Worm (Caenorhabditis elegans) whole organism, young adult: Measurements from ENCODE around the gene pro-2.

ENCODE experiments used
- B0261.1 ChIP-seq: sonication (generic microtip); optimal IDR thresholded peaks from 2 replicates; lab custom pipeline; 2016; ENCODE audit warnings: mild to moderate bottlenecking, missing genetic modification characterization, moderate library complexity, missing compliant biosample characterization
- B0336.3 ChIP-seq: fragments of 200-800 bp; sonication (Bioruptor generic); IDR thresholded peaks from 2 replicates; pipeline ENCODE4 v1.3.6; 2022; ENCODE audit warnings: missing genetic modification characterization, missing compliant biosample characterization
- C06A6.2 ChIP-seq: fragments of 200-800 bp; sonication (Bioruptor generic); conservative IDR thresholded peaks from 2 replicates; pipeline ENCODE4 v1.3.6; 2022; ENCODE audit warnings: missing genetic modification characterization, missing compliant biosample characterization
- C17E4.6 ChIP-seq: fragments of 200-800 bp; sonication (Bioruptor generic); IDR thresholded peaks from 2 replicates; pipeline ENCODE4 v1.3.6; 2022; ENCODE audit warnings: missing genetic modification reagents, missing genetic modification characterization, missing compliant biosample characterization
- F23B12.7 ChIP-seq: sonication (generic microtip); optimal IDR thresholded peaks from 2 replicates; lab custom pipeline; 2017; ENCODE audit warnings: missing genetic modification characterization, mild to moderate bottlenecking, missing compliant biosample characterization, antibody characterized with exemption, moderate library complexity; ENCODE audit not compliant: insufficient read depth
- F33H1.4 ChIP-seq: fragments of 200-800 bp; sonication (Bioruptor generic); IDR thresholded peaks from 2 replicates; pipeline ENCODE4 v1.3.6; 2022; ENCODE audit warnings: missing genetic modification reagents, missing genetic modification characterization, missing compliant biosample characterization
- F37B4.10 ChIP-seq: fragments of 200-800 bp; sonication (Bioruptor generic); IDR thresholded peaks from 2 replicates; pipeline ENCODE4 v1.3.6; 2022; ENCODE audit warnings: missing genetic modification characterization, missing compliant biosample characterization
- F39B2.1 ChIP-seq: fragments of 200-800 bp; sonication (Bioruptor generic); IDR thresholded peaks from 2 replicates; pipeline ENCODE4 v1.3.6; 2022; ENCODE audit warnings: missing genetic modification reagents, missing genetic modification characterization, missing compliant biosample characterization
- F52B5.7 ChIP-seq: sonication (generic microtip); optimal IDR thresholded peaks from 2 replicates; lab custom pipeline; 2016; ENCODE audit warnings: mild to moderate bottlenecking, missing genetic modification characterization, missing compliant biosample characterization
- F55B11.4 ChIP-seq: sonication (generic microtip); optimal IDR thresholded peaks from 2 replicates; lab custom pipeline; 2016; ENCODE audit warnings: missing compliant biosample characterization, missing genetic modification characterization, borderline replicate concordance; ENCODE audit not compliant: insufficient read depth
- F57A8.1 ChIP-seq: fragments of 200-800 bp; sonication (Bioruptor generic); optimal IDR thresholded peaks from 2 replicates; lab custom pipeline; 2018; ENCODE audit warnings: mild to moderate bottlenecking, missing genetic modification characterization, moderate library complexity, missing compliant biosample characterization
- T07F8.4 ChIP-seq: sonication (generic microtip); optimal IDR thresholded peaks from 2 replicates; lab custom pipeline; 2016; ENCODE audit warnings: mild to moderate bottlenecking, missing genetic modification characterization, moderate library complexity, missing compliant biosample characterization
- T26A5.8 ChIP-seq: sonication (generic microtip); optimal IDR thresholded peaks from 2 replicates; lab custom pipeline; 2016; ENCODE audit warnings: missing genetic modification characterization, missing compliant biosample characterization
- Y53F4B.3 ChIP-seq: fragments of 200-800 bp; sonication (Bioruptor generic); IDR thresholded peaks from 2 replicates; pipeline ENCODE4 v1.3.6; 2022; ENCODE audit warnings: missing genetic modification reagents, missing genetic modification characterization, missing compliant biosample characterization
- Y53G8AR.9 ChIP-seq: fragments of 200-800 bp; sonication (Bioruptor generic); conservative IDR thresholded peaks from 2 replicates; pipeline ENCODE4 v1.3.6; 2022; ENCODE audit warnings: missing genetic modification reagents, missing genetic modification characterization, missing compliant biosample characterization
- Y56A3A.18 ChIP-seq: fragments of 200-800 bp; sonication (Bioruptor generic); IDR thresholded peaks from 2 replicates; pipeline ENCODE4 v1.3.6; 2022; ENCODE audit warnings: missing genetic modification reagents, missing genetic modification characterization, missing compliant biosample characterization
- Y67H2A.10 ChIP-seq: fragments of 200-800 bp; sonication (Bioruptor generic); conservative IDR thresholded peaks from 2 replicates; pipeline ENCODE4 v1.3.6; 2022; ENCODE audit warnings: missing genetic modification reagents, missing genetic modification characterization, missing compliant biosample characterization
- Y79H2A.3 ChIP-seq: fragments of 200-800 bp; sonication (Bioruptor generic); conservative IDR thresholded peaks from 2 replicates; pipeline ENCODE4 v1.3.6; 2022; ENCODE audit warnings: missing genetic modification reagents, missing genetic modification characterization, missing compliant biosample characterization
- akir-1 ChIP-seq: fragments of 200-800 bp; sonication (Bioruptor generic); optimal IDR thresholded peaks from 2 replicates; lab custom pipeline; 2018; ENCODE audit warnings: mild to moderate bottlenecking, missing genetic modification characterization, moderate library complexity, missing compliant biosample characterization
- aptf-3 ChIP-seq: fragments of 200-800 bp; sonication (Bioruptor generic); IDR thresholded peaks from 2 replicates; pipeline ENCODE4 v1.3.6; 2022; ENCODE audit warnings: missing genetic modification characterization, missing compliant biosample characterization
- attf-6 ChIP-seq: fragments of 200-800 bp; sonication (Bioruptor generic); IDR thresholded peaks from 2 replicates; pipeline ENCODE4 v1.3.6; 2022; ENCODE audit warnings: missing genetic modification reagents, missing genetic modification characterization, missing compliant biosample characterization
- bed-2 ChIP-seq: fragments of 200-800 bp; sonication (Bioruptor generic); IDR thresholded peaks from 2 replicates; pipeline ENCODE4 v1.3.6; 2022; ENCODE audit warnings: missing genetic modification reagents, missing genetic modification characterization, missing compliant biosample characterization
- cebp-2 ChIP-seq: fragments of 200-800 bp; sonication (Bioruptor generic); IDR thresholded peaks from 2 replicates; pipeline ENCODE4 v1.3.6; 2022; ENCODE audit warnings: missing genetic modification characterization, missing compliant biosample characterization
- ceh-100 ChIP-seq: fragments of 200-800 bp; sonication (Bioruptor generic); IDR thresholded peaks from 2 replicates; pipeline ENCODE4 v1.3.6; 2022; ENCODE audit warnings: missing genetic modification reagents, missing genetic modification characterization, missing compliant biosample characterization
- ceh-27 ChIP-seq: fragments of 200-800 bp; sonication (Bioruptor generic); optimal IDR thresholded peaks from 2 replicates; lab custom pipeline; 2018; ENCODE audit warnings: mild to moderate bottlenecking, missing genetic modification characterization, moderate library complexity, missing compliant biosample characterization
- ceh-58 ChIP-seq: fragments of 200-800 bp; sonication (Bioruptor generic); IDR thresholded peaks from 2 replicates; pipeline ENCODE4 v1.3.6; 2022; ENCODE audit warnings: missing genetic modification characterization, missing compliant biosample characterization
- die-1 ChIP-seq: sonication (generic microtip); optimal IDR thresholded peaks from 2 replicates; lab custom pipeline; 2016; ENCODE audit warnings: missing genotype, mild to moderate bottlenecking, missing genetic modification characterization, missing compliant biosample characterization
- dox-1 ChIP-seq: fragments of 200-800 bp; sonication (Bioruptor generic); IDR thresholded peaks from 2 replicates; pipeline ENCODE4 v1.3.6; 2022; ENCODE audit warnings: missing genetic modification reagents, missing genetic modification characterization, missing compliant biosample characterization
- dpl-1 ChIP-seq: fragments of 150-350 bp; optimal IDR thresholded peaks from 2 replicates; lab custom pipeline; 2014; ENCODE audit warnings: missing biosample characterization, missing genetic modification reagents, missing genetic modification characterization
- egl-18 ChIP-seq: fragments of 200-800 bp; sonication (Bioruptor generic); IDR thresholded peaks from 2 replicates; pipeline ENCODE4 v1.3.6; 2022; ENCODE audit warnings: missing genetic modification reagents, missing genetic modification characterization, missing compliant biosample characterization
- egl-44 ChIP-seq: fragments of 200-800 bp; sonication (Bioruptor generic); IDR thresholded peaks from 2 replicates; pipeline ENCODE4 v1.3.6; 2022; ENCODE audit warnings: missing genetic modification reagents, missing genetic modification characterization, missing compliant biosample characterization
- fkh-3 ChIP-seq: sonication (generic microtip); optimal IDR thresholded peaks from 2 replicates; lab custom pipeline; 2016; ENCODE audit warnings: mild to moderate bottlenecking, missing genetic modification characterization, missing compliant biosample characterization
- gei-17 ChIP-seq: fragments of 200-800 bp; sonication (Bioruptor generic); optimal IDR thresholded peaks from 2 replicates; lab custom pipeline; 2018; ENCODE audit warnings: mild to moderate bottlenecking, missing genetic modification characterization, missing compliant biosample characterization
- hlh-12 ChIP-seq: sonication (generic microtip); optimal IDR thresholded peaks from 2 replicates; lab custom pipeline; 2016; ENCODE audit warnings: missing genetic modification characterization, missing compliant biosample characterization
- hsf-1 ChIP-seq: fragments of 200-800 bp; sonication (Bioruptor generic); IDR thresholded peaks from 2 replicates; pipeline ENCODE4 v1.3.6; 2022; ENCODE audit warnings: missing genetic modification reagents, missing genetic modification characterization, missing compliant biosample characterization
- lin-40 ChIP-seq: sonication (generic microtip); optimal IDR thresholded peaks from 2 replicates; lab custom pipeline; 2016; ENCODE audit warnings: missing genetic modification characterization, mild to moderate bottlenecking, missing compliant biosample characterization, missing genotype, missing genetic modification reagents
- madf-8 ChIP-seq: fragments of 200-800 bp; sonication (Bioruptor generic); conservative IDR thresholded peaks from 2 replicates; pipeline ENCODE4 v1.3.6; 2022; ENCODE audit warnings: missing genetic modification reagents, missing genetic modification characterization, missing compliant biosample characterization
- mcd-1 ChIP-seq: fragments of 200-800 bp; sonication (Bioruptor generic); IDR thresholded peaks from 2 replicates; pipeline ENCODE4 v1.3.6; 2022; ENCODE audit warnings: missing genetic modification reagents, missing genetic modification characterization, missing compliant biosample characterization
- nfya-1 ChIP-seq: sonication (generic microtip); optimal IDR thresholded peaks from 2 replicates; lab custom pipeline; 2017; ENCODE audit warnings: antibody characterized with exemption, missing compliant biosample characterization, missing genetic modification characterization, borderline replicate concordance; ENCODE audit not compliant: insufficient read depth
- nhr-120 ChIP-seq: fragments of 200-800 bp; sonication (Bioruptor generic); IDR thresholded peaks from 2 replicates; pipeline ENCODE4 v1.3.6; 2022; ENCODE audit warnings: missing genetic modification characterization, missing compliant biosample characterization
- nhr-179 ChIP-seq: sonication (generic microtip); optimal IDR thresholded peaks from 2 replicates; lab custom pipeline; 2016; ENCODE audit warnings: mild to moderate bottlenecking, missing genetic modification characterization, missing compliant biosample characterization
- sdz-38 ChIP-seq: sonication (generic microtip); optimal IDR thresholded peaks from 2 replicates; lab custom pipeline; 2016; ENCODE audit warnings: missing genotype, missing genetic modification characterization, missing compliant biosample characterization
- sea-2 ChIP-seq: fragments of 200-800 bp; sonication (Bioruptor generic); IDR thresholded peaks from 2 replicates; pipeline ENCODE4 v1.3.6; 2022; ENCODE audit warnings: missing genetic modification characterization, missing compliant biosample characterization
- snpc-1.1 ChIP-seq: sonication (generic microtip); optimal IDR thresholded peaks from 2 replicates; lab custom pipeline; 2017; ENCODE audit warnings: missing genetic modification characterization, mild to moderate bottlenecking, missing compliant biosample characterization, antibody characterized with exemption, moderate library complexity, missing genotype, missing genetic modification reagents; ENCODE audit not compliant: insufficient read depth
- snpc-4 ChIP-seq, 5 experiments: fragments of 150-350 bp in 1 of 5; sonication (generic microtip) in 4 of 5; optimal IDR thresholded peaks; 2 replicates each; lab custom pipeline; 2014 to 2018; ENCODE audit warnings: missing genetic modification characterization in 5 of 5, missing biosample characterization in 3 of 5, antibody characterized with exemption in 2 of 5, mild to moderate bottlenecking in 2 of 5, missing compliant biosample characterization in 2 of 5, missing genotype in 2 of 5, moderate library complexity in 2 of 5, missing genetic modification reagents in 1 of 5
- somi-1 ChIP-seq: fragments of 200-800 bp; sonication (Bioruptor generic); optimal IDR thresholded peaks from 2 replicates; lab custom pipeline; 2018; ENCODE audit warnings: mild to moderate bottlenecking, missing genetic modification characterization, missing compliant biosample characterization
- sptf-2 ChIP-seq: fragments of 200-800 bp; sonication (Bioruptor generic); optimal IDR thresholded peaks from 2 replicates; lab custom pipeline; 2018; ENCODE audit warnings: mild to moderate bottlenecking, missing genetic modification characterization, missing compliant biosample characterization
- ztf-28 ChIP-seq: fragments of 200-800 bp; sonication (Bioruptor generic); IDR thresholded peaks from 2 replicates; pipeline ENCODE4 v1.3.6; 2022; ENCODE audit warnings: missing genetic modification reagents, missing genetic modification characterization, missing compliant biosample characterization

pro-2 gene

DNA sequence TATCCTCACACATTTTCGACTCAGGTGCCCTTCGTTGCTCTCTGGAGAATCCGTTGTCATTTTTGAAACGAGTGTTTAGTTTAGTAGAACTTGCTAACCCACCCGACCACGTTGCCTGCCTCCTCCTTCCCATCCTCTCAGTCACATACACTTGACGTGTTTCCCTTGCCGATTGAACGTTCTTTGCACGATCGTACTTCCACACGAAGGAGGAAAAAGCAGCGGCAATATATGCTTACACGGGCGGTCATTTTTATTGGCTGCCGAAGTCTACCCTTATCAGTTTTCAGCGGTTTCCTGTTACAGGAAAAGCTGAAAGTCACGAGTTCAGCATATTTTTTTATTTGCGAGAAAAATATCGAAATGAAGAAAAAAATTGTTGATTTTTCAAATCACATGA is 44.9 kb upstream of the pro-2 start (continued):
- TF ChIP-seq bed-2: no peak
- no peak for TF ChIP-seq F57A8.1 (GFP tag; lab: Kevin White, UChicago)
- no peak for TF ChIP-seq ztf-28 (GFP tag; lab: Robert Waterston, UW)
- TF ChIP-seq C17E4.6 (GFP tag; lab: Robert Waterston, UW): no peak
- TF ChIP-seq hsf-1 (GFP tag; lab: Robert Waterston, UW): no peak
- no peak for TF ChIP-seq akir-1 (GFP tag; lab: Kevin White, UChicago)
- TF ChIP-seq dpl-1 (GFP tag; lab: Kevin White, UChicago): no peak
- no peak for TF ChIP-seq sdz-38 (tag; lab: Kevin White, UChicago)
- no peak for TF ChIP-seq F23B12.7 (tag; lab: Kevin White, UChicago)
- TF ChIP-seq sea-2: no peak
- no peak for TF ChIP-seq Y53G8AR.9 (GFP tag; lab: Robert Waterston, UW)
- TF ChIP-seq F37B4.10 (GFP tag; lab: Robert Waterston, UW): no peak
- TF ChIP-seq snpc-4 (GFP tag; optimal IDR thresholded peaks at IDR 0.05; lab: Kevin White, UChicago): no peak
- TF ChIP-seq snpc-4 (tag; optimal IDR thresholded peaks at IDR 0.05; lab: Kevin White, UChicago): peak in 1 of 4 experiments; percentile 20
- peak; percentile 38 for TF ChIP-seq mcd-1 (GFP tag; lab: Robert Waterston, UW)
- no peak for TF ChIP-seq Y56A3A.18 (GFP tag; lab: Robert Waterston, UW)
- no peak for TF ChIP-seq nhr-179 (tag; lab: Kevin White, UChicago)
- peak; percentile 59 for TF ChIP-seq dox-1
- no peak for TF ChIP-seq F55B11.4 (tag; lab: Kevin White, UChicago)
- TF ChIP-seq Y79H2A.3 (GFP tag; lab: Robert Waterston, UW): no peak
- no peak for TF ChIP-seq madf-8
- no peak for TF ChIP-seq nhr-120 (GFP tag; lab: Robert Waterston, UW)
- TF ChIP-seq egl-18 (GFP tag; lab: Robert Waterston, UW): no peak
- TF ChIP-seq ceh-27 (GFP tag; lab: Kevin White, UChicago): peak; percentile 48
- TF ChIP-seq attf-6 (GFP tag; lab: Robert Waterston, UW): no peak
- TF ChIP-seq egl-44 (GFP tag; lab: Robert Waterston, UW): 0 out of 2 replicates have a peak, but pooled peaks have one; percentile 24
- TF ChIP-seq somi-1 (GFP tag; lab: Kevin White, UChicago): peak; percentile 47
- TF ChIP-seq T26A5.8 (tag; lab: Kevin White, UChicago): no peak
- TF ChIP-seq Y53F4B.3 (GFP tag; lab: Robert Waterston, UW): no peak
- 0 out of 2 replicates have a peak, but pooled peaks have one; percentile 40 for TF ChIP-seq B0336.3 (GFP tag; lab: Robert Waterston, UW)
- no peak for TF ChIP-seq Y67H2A.10 (GFP tag; lab: Robert Waterston, UW)
- no peak for TF ChIP-seq T07F8.4 (tag; lab: Kevin White, UChicago)
- no peak for TF ChIP-seq C06A6.2 (GFP tag; lab: Robert Waterston, UW)
- no peak for TF ChIP-seq ceh-100 (GFP tag; lab: Robert Waterston, UW)
- TF ChIP-seq F52B5.7 (tag; lab: Kevin White, UChicago): no peak
- no peak for TF ChIP-seq fkh-3 (tag; lab: Kevin White, UChicago)
- no peak for TF ChIP-seq hlh-12 (tag; lab: Kevin White, UChicago)
- TF ChIP-seq F33H1.4 (GFP tag; lab: Robert Waterston, UW): no peak
- no peak for TF ChIP-seq F39B2.1 (GFP tag; lab: Robert Waterston, UW)
- TF ChIP-seq ceh-58 (GFP tag; lab: Robert Waterston, UW): no peak
- TF ChIP-seq snpc-1.1 (tag; lab: Kevin White, UChicago): no peak
- TF ChIP-seq die-1 (tag; lab: Kevin White, UChicago): no peak
- TF ChIP-seq sptf-2 (GFP tag; lab: Kevin White, UChicago): no peak
- no peak for TF ChIP-seq lin-40
- no peak for TF ChIP-seq aptf-3
- no peak for TF ChIP-seq B0261.1 (tag; lab: Kevin White, UChicago)
- no peak for TF ChIP-seq gei-17 (GFP tag; lab: Kevin White, UChicago)
- no peak for TF ChIP-seq nfya-1 (tag; lab: Kevin White, UChicago)
- TF ChIP-seq cebp-2 (GFP tag; lab: Robert Waterston, UW): 0 out of 2 replicates have a peak, but pooled peaks have one; percentile 81
